Fruit fly (Drosophila melanogaster) whole organism, pupa: ENCODE measurements around the gene Polr2B.

Experiments
- CG13204 ChIP-seq: fragments of 200-800 bp; sonication (Bioruptor generic); optimal IDR thresholded peaks from 2 replicates; lab custom pipeline; 2018; ENCODE audit warnings: missing biosample characterization, mild to moderate bottlenecking, missing genetic modification characterization, moderate library complexity
- CG32121 ChIP-seq: fragments of 200-800 bp; sonication (Bioruptor generic); IDR thresholded peaks from 2 replicates; pipeline ENCODE4 v1.3.6; 2022; ENCODE audit warnings: missing biosample characterization, missing genetic modification characterization
- CG34367 ChIP-seq: fragments of 200-800 bp; sonication (Bioruptor generic); optimal IDR thresholded peaks from 2 replicates; lab custom pipeline; 2018; ENCODE audit warnings: missing biosample characterization, mild to moderate bottlenecking, missing genetic modification characterization
- CG8159 ChIP-seq: fragments of 200-800 bp; sonication (Bioruptor generic); optimal IDR thresholded peaks from 3 replicates; lab custom pipeline; 2018; ENCODE audit warnings: missing biosample characterization, mild to moderate bottlenecking, missing genetic modification characterization, moderate library complexity
- CG8301 ChIP-seq: fragments of 200-800 bp; sonication (Bioruptor generic); optimal IDR thresholded peaks from 2 replicates; lab custom pipeline; 2018; ENCODE audit warnings: missing biosample characterization, mild to moderate bottlenecking, missing genetic modification characterization
- CG9948 ChIP-seq: fragments of 200-800 bp; sonication (Bioruptor generic); optimal IDR thresholded peaks from 2 replicates; lab custom pipeline; 2018; ENCODE audit warnings: missing biosample characterization, mild to moderate bottlenecking, missing genetic modification characterization, moderate library complexity
- D1 ChIP-seq: fragments of 200-800 bp; sonication (Bioruptor generic); optimal IDR thresholded peaks from 2 replicates; lab custom pipeline; 2018; ENCODE audit warnings: missing biosample characterization, mild to moderate bottlenecking, missing genetic modification characterization, moderate library complexity
- Ets98B ChIP-seq: fragments of 200-800 bp; sonication (Bioruptor generic); IDR thresholded peaks from 2 replicates; pipeline ENCODE4 v1.3.6; 2022; ENCODE audit warnings: missing biosample characterization, missing genetic modification characterization
- Pif1A ChIP-seq: fragments of 200-800 bp; sonication (Bioruptor generic); optimal IDR thresholded peaks from 3 replicates; lab custom pipeline; 2016; ENCODE audit warnings: missing biosample characterization, missing genetic modification characterization
- gl ChIP-seq: fragments of 200-800 bp; sonication (Bioruptor generic); optimal IDR thresholded peaks from 2 replicates; lab custom pipeline; 2018; ENCODE audit warnings: missing biosample characterization, mild to moderate bottlenecking, missing genetic modification characterization

- TF ChIP-seq CG8301 (tag; lab: Kevin White, UChicago), result no peak
- no peak for TF ChIP-seq Pif1A
- no peak for TF ChIP-seq CG34367 (tag; lab: Kevin White, UChicago)
- no peak for TF ChIP-seq gl (tag; lab: Kevin White, UChicago)
- no peak for TF ChIP-seq CG8159 (tag; lab: Kevin White, UChicago)
- no peak for TF ChIP-seq CG32121 (GFP tag; lab: Robert Waterston, UW)
- TF ChIP-seq CG13204 (GFP tag; lab: Kevin White, UChicago), result no peak
- TF ChIP-seq D1 (tag; lab: Kevin White, UChicago), result no peak
- no peak for TF ChIP-seq CG9948 (tag; lab: Kevin White, UChicago)
- TF ChIP-seq Ets98B (GFP tag; lab: Robert Waterston, UW), result no peak
These were observed 28.8 kb downstream of the Polr2B start, which contains the start of gene CG44215 for dm6 chr3R:14154341-14154740.
